Worm (Caenorhabditis elegans): ENCODE measurements around the gene sul-3.
A peak's percentile ranks its signal among the peaks of the same experiment; 100 is the strongest.

- TF ChIP-seq nhr-12 (tag; optimal IDR thresholded peaks at IDR 0.05) (no peak), M03D4.4 (tag; optimal IDR thresholded peaks at IDR 0.05) (no peak), snpc-4 (tag; optimal IDR thresholded peaks at IDR 0.05) (no peak), lin-13 (tag; optimal IDR thresholded peaks at IDR 0.05) (peak; percentile 21), nhr-237 (tag; optimal IDR thresholded peaks at IDR 0.05) (no peak)
Measured at ce11 chrX:7782389-7782788, 51.6 kb downstream of the sul-3 start, which contains the start of gene ZK154.4.

All from whole organism, mixed stage, embryonic.